Worm (Caenorhabditis elegans) whole organism, late embryonic: Measurements from ENCODE around the gene srsx-35.

Experiments
- C08G9.2 ChIP-seq: sonication (generic microtip); optimal IDR thresholded peaks from 2 replicates; lab custom pipeline; 2016; ENCODE audit warnings: mild to moderate bottlenecking, missing genetic modification characterization, moderate library complexity, missing compliant biosample characterization
- F13H6.1 ChIP-seq: sonication (generic microtip); optimal IDR thresholded peaks from 2 replicates; lab custom pipeline; 2016; ENCODE audit warnings: missing genetic modification characterization, missing compliant biosample characterization
- T23F11.4 ChIP-seq: fragments of 200-800 bp; sonication (Bioruptor generic); optimal IDR thresholded peaks from 2 replicates; lab custom pipeline; 2018; ENCODE audit warnings: mild to moderate bottlenecking, missing genetic modification characterization, missing compliant biosample characterization
- Y22D7AL.16 ChIP-seq: sonication (generic microtip); optimal IDR thresholded peaks from 2 replicates; lab custom pipeline; 2016; ENCODE audit warnings: missing genetic modification characterization, missing compliant biosample characterization
- ahr-1 ChIP-seq: sonication (generic microtip); optimal IDR thresholded peaks from 2 replicates; lab custom pipeline; 2016; ENCODE audit warnings: missing genetic modification characterization, missing compliant biosample characterization
- ama-1 ChIP-seq: fragments of 150-350 bp; optimal IDR thresholded peaks from 2 replicates; lab custom pipeline; 2014
- ceh-18 ChIP-seq: sonication (generic microtip); optimal IDR thresholded peaks from 2 replicates; lab custom pipeline; 2016; ENCODE audit warnings: missing genetic modification characterization, missing compliant biosample characterization
- ceh-19 ChIP-seq: fragments of 200-800 bp; sonication (Bioruptor generic); optimal IDR thresholded peaks from 2 replicates; lab custom pipeline; 2018; ENCODE audit warnings: mild to moderate bottlenecking, missing genetic modification characterization, missing compliant biosample characterization
- ceh-34 ChIP-seq: sonication (generic microtip); optimal IDR thresholded peaks from 2 replicates; lab custom pipeline; 2016; ENCODE audit warnings: mild to moderate bottlenecking, missing genetic modification characterization, missing compliant biosample characterization
- ceh-45 ChIP-seq: fragments of 200-800 bp; sonication (Bioruptor generic); IDR thresholded peaks from 2 replicates; pipeline ENCODE4 v1.3.6; 2022; ENCODE audit warnings: missing genetic modification reagents, missing genetic modification characterization, missing compliant biosample characterization
- ceh-48 ChIP-seq: sonication (generic microtip); optimal IDR thresholded peaks from 2 replicates; lab custom pipeline; 2016; ENCODE audit warnings: missing genetic modification characterization, inconsistent platforms, missing compliant biosample characterization
- ceh-6 ChIP-seq: fragments of 200-800 bp; sonication (Bioruptor generic); optimal IDR thresholded peaks from 2 replicates; lab custom pipeline; 2018; ENCODE audit warnings: mild to moderate bottlenecking, missing genetic modification characterization, missing compliant biosample characterization
- che-1 ChIP-seq: sonication (generic microtip); optimal IDR thresholded peaks from 2 replicates; lab custom pipeline; 2016; ENCODE audit warnings: mild to moderate bottlenecking, missing genetic modification characterization, missing compliant biosample characterization
- dmd-4 ChIP-seq: sonication (generic microtip); optimal IDR thresholded peaks from 2 replicates; lab custom pipeline; 2016; ENCODE audit warnings: borderline replicate concordance, missing genetic modification characterization, missing compliant biosample characterization
- elt-2 ChIP-seq: sonication (generic microtip); optimal IDR thresholded peaks from 2 replicates; lab custom pipeline; 2016; ENCODE audit warnings: missing genetic modification reagents, missing genetic modification characterization, missing compliant biosample characterization
- ets-4 ChIP-seq: sonication (generic microtip); optimal IDR thresholded peaks from 2 replicates; lab custom pipeline; 2016; ENCODE audit warnings: missing genetic modification characterization, missing compliant biosample characterization
- fkh-6 ChIP-seq: sonication (generic microtip); optimal IDR thresholded peaks from 2 replicates; lab custom pipeline; 2016; ENCODE audit warnings: missing genetic modification characterization, missing compliant biosample characterization
- gmeb-2 ChIP-seq: sonication (generic microtip); optimal IDR thresholded peaks from 2 replicates; lab custom pipeline; 2016; ENCODE audit warnings: missing genetic modification characterization, inconsistent platforms, missing compliant biosample characterization
- lim-6 ChIP-seq: sonication (generic microtip); optimal IDR thresholded peaks from 2 replicates; lab custom pipeline; 2016; ENCODE audit warnings: missing genetic modification characterization, missing compliant biosample characterization
- mec-3 ChIP-seq: sonication (generic microtip); optimal IDR thresholded peaks from 2 replicates; lab custom pipeline; 2016; ENCODE audit warnings: borderline replicate concordance, missing genetic modification characterization, missing compliant biosample characterization
- nfya-1 ChIP-seq: sonication (generic microtip); optimal IDR thresholded peaks from 2 replicates; lab custom pipeline; 2017; ENCODE audit warnings: missing genetic modification characterization, mild to moderate bottlenecking, missing compliant biosample characterization, antibody characterized with exemption, moderate library complexity
- npax-4 ChIP-seq: sonication (generic microtip); optimal IDR thresholded peaks from 2 replicates; lab custom pipeline; 2016; ENCODE audit warnings: missing genetic modification characterization, missing compliant biosample characterization
- odd-2 ChIP-seq: sonication (generic microtip); optimal IDR thresholded peaks from 2 replicates; lab custom pipeline; 2017; ENCODE audit warnings: antibody characterized with exemption, mild to moderate bottlenecking, missing genetic modification characterization, missing compliant biosample characterization
- pag-3 ChIP-seq: sonication (generic microtip); optimal IDR thresholded peaks from 2 replicates; lab custom pipeline; 2016; ENCODE audit warnings: missing compliant biosample characterization, missing genetic modification characterization, borderline replicate concordance
- pax-1 ChIP-seq: fragments of 150-350 bp; optimal IDR thresholded peaks from 2 replicates; lab custom pipeline; 2014; ENCODE audit warnings: missing biosample characterization, missing genetic modification characterization
- pha-2 ChIP-seq: sonication (generic microtip); optimal IDR thresholded peaks from 2 replicates; lab custom pipeline; 2017; ENCODE audit warnings: mild to moderate bottlenecking, missing genetic modification characterization, missing compliant biosample characterization
- pha-4 ChIP-seq: fragments of 150-350 bp; optimal IDR thresholded peaks from 2 replicates; lab custom pipeline; 2018; ENCODE audit warnings: missing biosample characterization, missing genetic modification reagents, missing genetic modification characterization
- sox-2 ChIP-seq: fragments of 200-800 bp; sonication (Bioruptor generic); IDR thresholded peaks from 2 replicates; pipeline ENCODE4 v1.3.6; 2022; ENCODE audit warnings: missing genetic modification reagents, missing genetic modification characterization, missing compliant biosample characterization
- sox-4 ChIP-seq: sonication (generic microtip); optimal IDR thresholded peaks from 2 replicates; lab custom pipeline; 2017; ENCODE audit warnings: mild to moderate bottlenecking, missing genetic modification characterization, inconsistent platforms, missing compliant biosample characterization
- syd-9 ChIP-seq: sonication (generic microtip); optimal IDR thresholded peaks from 2 replicates; lab custom pipeline; 2016; ENCODE audit warnings: mild to moderate bottlenecking, missing genetic modification characterization, moderate library complexity, missing compliant biosample characterization
- tbx-2 ChIP-seq: sonication (generic microtip); optimal IDR thresholded peaks from 2 replicates; lab custom pipeline; 2016; ENCODE audit warnings: missing genetic modification characterization, missing compliant biosample characterization
- tbx-7 ChIP-seq: sonication (generic microtip); optimal IDR thresholded peaks from 2 replicates; lab custom pipeline; 2016; ENCODE audit warnings: missing genotype, missing genetic modification characterization, missing compliant biosample characterization
- ttx-3 ChIP-seq: sonication (generic microtip); optimal IDR thresholded peaks from 2 replicates; lab custom pipeline; 2016; ENCODE audit warnings: missing genetic modification reagents, missing genetic modification characterization, missing compliant biosample characterization
- unc-42 ChIP-seq: sonication (generic microtip); optimal IDR thresholded peaks from 2 replicates; lab custom pipeline; 2016; ENCODE audit warnings: missing genotype, missing genetic modification characterization, missing compliant biosample characterization
- unc-55 ChIP-seq: sonication (generic microtip); optimal IDR thresholded peaks from 2 replicates; lab custom pipeline; 2017; ENCODE audit warnings: missing biosample characterization, missing genetic modification reagents, missing genetic modification characterization
- unc-86 ChIP-seq: sonication (generic microtip); optimal IDR thresholded peaks from 2 replicates; lab custom pipeline; 2016; ENCODE audit warnings: missing genetic modification characterization, missing compliant biosample characterization
- ztf-16 ChIP-seq: sonication (generic microtip); optimal IDR thresholded peaks from 2 replicates; lab custom pipeline; 2017; ENCODE audit warnings: missing genetic modification characterization, missing compliant biosample characterization

Gene srsx-35

ce11 chrV:20716267-20716666 lies 35.0 kb downstream of the srsx-35 start:
- TF ChIP-seq ceh-6, result no peak
- no peak for TF ChIP-seq ttx-3 (tag; lab: Kevin White, UChicago)
- TF ChIP-seq lim-6, result no peak
- no peak for TF ChIP-seq pha-4 (tag; lab: Kevin White, UChicago)
- no peak for TF ChIP-seq gmeb-2 (tag; lab: Kevin White, UChicago)
- TF ChIP-seq elt-2, result no peak
- no peak for TF ChIP-seq syd-9 (tag; lab: Kevin White, UChicago)
- no peak for TF ChIP-seq unc-86 (tag; lab: Kevin White, UChicago)
- no peak for TF ChIP-seq ceh-18 (tag; lab: Kevin White, UChicago)
- no peak for TF ChIP-seq C08G9.2 (tag; lab: Kevin White, UChicago)

- TF ChIP-seq tbx-2 (no peak), unc-55 (GFP tag; lab: Kevin White, UChicago) (no peak), pag-3 (tag; lab: Kevin White, UChicago) (no peak), ama-1 (lab: Kevin White, UChicago) (no peak), ceh-19 (GFP tag; lab: Kevin White, UChicago) (no peak), tbx-7 (tag; lab: Kevin White, UChicago) (no peak), ahr-1 (tag; lab: Kevin White, UChicago) (no peak), pax-1 (no peak), mec-3 (no peak), che-1 (tag; lab: Kevin White, UChicago) (no peak), npax-4 (tag; lab: Kevin White, UChicago) (no peak), dmd-4 (tag; lab: Kevin White, UChicago) (no peak), F13H6.1 (tag; lab: Kevin White, UChicago) (no peak), ztf-16 (tag; lab: Kevin White, UChicago) (no peak), unc-42 (tag; lab: Kevin White, UChicago) (no peak), sox-4 (tag; lab: Kevin White, UChicago) (no peak), syd-9 (tag; lab: Kevin White, UChicago) (no peak), nfya-1 (tag; lab: Kevin White, UChicago) (no peak)
These were observed 35.7 kb downstream of the srsx-35 start for ce11 chrV:20716830-20717441.

- TF ChIP-seq ceh-34 (tag; lab: Kevin White, UChicago), result no peak
- TF ChIP-seq fkh-6 (tag; lab: Kevin White, UChicago), result no peak
- no peak for TF ChIP-seq pax-1
- no peak for TF ChIP-seq odd-2
- no peak for TF ChIP-seq npax-4 (tag; lab: Kevin White, UChicago)
- TF ChIP-seq T23F11.4 (GFP tag; lab: Kevin White, UChicago), result no peak
- no peak for TF ChIP-seq che-1 (tag; lab: Kevin White, UChicago)
- no peak for TF ChIP-seq sox-2 (GFP tag; lab: Robert Waterston, UW)
- no peak for TF ChIP-seq ets-4
- no peak for TF ChIP-seq ztf-16 (tag; lab: Kevin White, UChicago)
- no peak for TF ChIP-seq ceh-48 (tag; lab: Kevin White, UChicago)
- no peak for TF ChIP-seq Y22D7AL.16 (tag; lab: Kevin White, UChicago)
- no peak for TF ChIP-seq pha-2
- TF ChIP-seq ceh-45 (GFP tag; lab: Robert Waterston, UW), result no peak
- no peak for TF ChIP-seq ama-1 (lab: Kevin White, UChicago)
These were observed 40.7 kb downstream of the srsx-35 start, which contains the start of gene Y44A6C.2 for ce11 chrV:20721934-20722333. Y44A6C.2 (plus strand) TSS chrV:20722234.

ce11 chrV:20722447-20722846 lies 41.2 kb downstream of the srsx-35 start:
- no peak for TF ChIP-seq che-1 (tag; lab: Kevin White, UChicago)
